Worm (Caenorhabditis elegans): Measurements from ENCODE around the gene srh-141.

The srh-141 gene

DNA sequence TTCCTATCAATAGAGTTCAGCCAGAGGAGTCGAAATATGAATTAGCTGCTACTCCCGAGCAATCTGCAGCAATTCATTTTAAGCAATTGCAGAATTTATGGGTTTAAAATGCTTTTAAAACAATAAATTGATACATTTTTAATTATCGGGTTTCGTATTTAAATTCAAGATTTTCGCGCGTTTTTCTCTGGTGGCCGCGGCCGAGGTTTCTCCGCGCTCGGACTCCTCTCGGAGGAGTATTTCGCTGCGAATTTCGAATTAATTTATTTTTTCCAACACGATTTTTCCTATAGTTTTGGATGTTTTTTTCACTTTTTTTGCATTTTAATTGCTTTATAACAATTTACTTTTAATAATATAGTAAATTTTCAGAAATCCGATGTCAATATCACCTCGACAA, 42.2 kb upstream of the srh-141 start, which contains the start of gene F13A7.14 (continued):
- TF ChIP-seq mml-1 (tag; optimal IDR thresholded peaks at IDR 0.05) (no peak), elt-2 (tag; optimal IDR thresholded peaks at IDR 0.05) (peak; percentile 41), nhr-77 (tag; optimal IDR thresholded peaks at IDR 0.05) (no peak), nhr-12 (tag; optimal IDR thresholded peaks at IDR 0.05) (no peak), lsy-12 (tag; optimal IDR thresholded peaks at IDR 0.05) (peak; percentile 73), fkh-10 (GFP tag; optimal IDR thresholded peaks at IDR 0.05) (peak; percentile 14), unc-39 (tag; optimal IDR thresholded peaks at IDR 0.05) (no peak), lin-39 (tag; optimal IDR thresholded peaks at IDR 0.05) (peak; percentile 65), elt-1 (tag; optimal IDR thresholded peaks at IDR 0.05) (peak; percentile 17), egl-5 (tag; optimal IDR thresholded peaks at IDR 0.05) (no peak), unc-62 (GFP tag; optimal IDR thresholded peaks at IDR 0.05) (no peak), skn-1 (tag; optimal IDR thresholded peaks at IDR 0.05) (peak; percentile 29), ama-1 (optimal IDR thresholded peaks at IDR 0.05) (no peak)

DNA sequence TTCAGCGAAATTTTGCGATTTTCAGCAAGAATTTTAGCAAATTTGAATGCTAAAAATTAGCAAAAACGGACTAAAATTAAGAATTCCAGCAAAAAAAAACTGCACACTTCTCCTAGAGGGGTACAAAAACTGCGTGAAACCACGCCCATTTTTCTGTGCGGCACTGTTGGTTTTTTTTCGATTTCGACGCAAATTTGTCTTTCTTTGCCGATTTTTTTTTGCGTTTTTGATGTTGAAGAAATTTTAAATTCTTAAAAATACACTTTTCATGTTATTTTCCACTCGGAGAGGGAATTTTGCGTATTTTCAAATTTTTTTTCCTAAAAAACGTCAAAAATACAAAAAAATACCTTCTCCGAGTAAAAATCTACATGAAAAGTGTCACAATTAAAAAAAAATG, 39.8 kb upstream of the srh-141 start, which contains the start of gene syp-1:
Gene syp-1, plus strand, starts transcription at position 301 of the 400 bp plus-strand sequence.
- TF ChIP-seq ZK546.5 (tag; optimal IDR thresholded peaks at IDR 0.05) (no peak), zag-1 (tag; optimal IDR thresholded peaks at IDR 0.05) (no peak)

DNA sequence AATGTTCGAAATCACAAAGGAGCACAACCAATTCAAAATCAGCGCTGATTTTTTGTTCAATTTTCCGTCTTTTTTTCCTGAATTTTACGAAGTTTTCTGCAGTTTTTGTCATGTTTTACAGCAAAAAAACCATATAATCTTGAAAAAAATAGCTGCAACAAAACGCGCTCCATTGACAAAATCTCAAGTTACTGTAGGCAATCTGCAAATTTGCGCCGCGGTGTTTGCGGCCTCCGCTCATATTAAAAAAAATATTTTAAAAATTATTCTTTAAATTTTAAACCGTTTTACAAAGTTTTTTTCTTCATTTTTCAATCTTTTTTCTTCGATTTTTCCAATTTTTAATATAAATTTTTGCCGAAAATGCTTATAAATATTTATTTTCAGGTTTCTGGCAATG, 38.4 kb upstream of the srh-141 start:
- TF ChIP-seq nhr-23 (tag; optimal IDR thresholded peaks at IDR 0.05) (no peak), nhr-28 (tag; optimal IDR thresholded peaks at IDR 0.05) (no peak), eor-1 (tag; optimal IDR thresholded peaks at IDR 0.05) (no peak), unc-39 (tag; optimal IDR thresholded peaks at IDR 0.05) (no peak)

DNA sequence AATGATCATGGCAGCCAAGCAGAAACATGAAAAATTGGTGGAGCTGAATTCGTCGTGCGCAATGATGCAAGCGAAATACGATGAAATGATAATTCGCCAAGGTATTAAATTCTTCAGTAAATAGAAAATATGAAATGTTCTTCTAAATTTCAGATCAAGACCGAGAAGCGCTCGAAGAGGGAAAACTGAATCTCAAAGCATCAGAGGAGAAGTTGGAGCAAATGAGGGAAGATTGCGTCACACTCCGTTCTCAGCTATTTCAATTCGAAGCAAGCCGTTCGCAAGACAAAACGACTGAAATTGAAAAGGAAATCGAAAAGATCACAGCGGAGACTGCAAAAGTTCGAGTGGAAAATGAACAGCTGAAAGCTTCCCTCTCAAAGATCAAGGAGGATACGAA, 37.4 kb upstream of the srh-141 start:
- no peak for TF ChIP-seq skn-1 (tag; optimal IDR thresholded peaks at IDR 0.05)

DNA sequence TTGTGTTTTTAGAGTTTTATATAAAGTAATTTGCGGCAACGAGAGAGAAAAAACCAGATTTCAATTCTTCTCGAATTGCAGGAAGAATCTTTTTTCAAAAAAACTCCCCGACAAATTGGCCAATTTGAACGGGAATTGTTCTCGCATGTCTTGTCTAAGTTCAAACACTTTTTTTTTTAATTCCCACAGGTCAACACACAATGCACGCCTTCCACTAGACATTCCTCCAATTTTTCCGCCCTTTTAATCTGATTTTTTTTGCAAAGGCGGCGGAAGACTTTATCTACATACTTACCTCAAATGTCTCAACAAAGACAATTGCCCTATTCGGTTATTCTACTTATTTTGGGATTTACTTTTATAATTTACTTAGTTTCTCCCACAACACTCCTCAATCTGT, 36.1 kb upstream of the srh-141 start, which contains the start of gene F26D2.3:
Gene F26D2.3, plus strand, starts transcription at position 301 of the 400 bp plus-strand sequence.
- TF ChIP-seq hmg-11 (tag; optimal IDR thresholded peaks at IDR 0.05): no peak
- no peak for TF ChIP-seq mml-1 (tag; optimal IDR thresholded peaks at IDR 0.05)

DNA sequence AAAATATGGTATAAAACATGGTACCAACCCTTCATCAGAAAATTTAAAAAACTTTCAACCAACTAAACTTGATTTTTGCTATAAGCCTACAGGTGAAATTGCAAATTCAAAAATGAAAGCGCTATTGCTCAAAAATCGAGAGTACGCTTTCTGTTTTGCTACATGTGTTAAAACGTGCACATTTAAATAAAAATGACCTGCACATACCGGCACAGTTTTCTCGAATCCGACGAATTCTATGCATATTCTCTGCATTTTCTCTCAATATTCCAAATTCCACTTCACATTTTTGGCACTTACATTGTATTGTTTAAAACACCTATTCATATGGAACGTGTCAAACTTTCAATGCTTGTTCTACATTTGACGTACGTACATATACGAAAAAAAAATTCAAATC, 33.2 kb upstream of the srh-141 start, which contains the start of gene srh-145:
Gene srh-145, plus strand, starts transcription at position 193 of the 400 bp plus-strand sequence.
- no peak for TF ChIP-seq ceh-9 (tag; optimal IDR thresholded peaks at IDR 0.05)

DNA sequence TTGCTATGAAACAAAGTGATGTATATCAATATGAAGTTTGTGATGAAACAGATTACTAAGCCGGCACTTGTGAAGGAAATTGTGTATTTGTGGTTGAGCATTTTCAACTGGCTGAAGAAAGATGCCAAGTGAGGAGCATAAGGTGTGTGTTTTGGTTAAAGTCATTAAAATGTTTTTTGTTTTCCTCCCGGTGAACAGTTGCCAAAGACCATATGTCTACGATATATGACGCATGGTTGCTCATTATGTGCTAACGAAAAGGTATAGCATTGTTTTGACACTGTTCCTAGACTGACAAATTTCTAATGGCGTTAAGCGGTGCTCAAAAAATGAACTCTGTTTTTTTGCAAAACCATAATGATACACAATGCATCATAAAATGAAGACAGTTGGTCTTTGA, 26.7 kb upstream of the srh-141 start, which contains the start of gene str-55:
Gene str-55, minus strand, starts transcription at position 101 of the 400 bp plus-strand sequence.
- TF ChIP-seq R02D3.7 (tag; optimal IDR thresholded peaks at IDR 0.05) (no peak), tbx-2 (tag; optimal IDR thresholded peaks at IDR 0.05) (no peak), zag-1 (tag; optimal IDR thresholded peaks at IDR 0.05) (no peak), elt-3 (tag; optimal IDR thresholded peaks at IDR 0.05) (no peak), jun-1 (tag; optimal IDR thresholded peaks at IDR 0.05) (no peak), elt-2 (tag; optimal IDR thresholded peaks at IDR 0.05) (no peak), egl-5 (tag; optimal IDR thresholded peaks at IDR 0.05) (no peak), nhr-11 (tag; optimal IDR thresholded peaks at IDR 0.05) (no peak), ceh-82 (tag; optimal IDR thresholded peaks at IDR 0.05) (no peak), nhr-76 (tag; optimal IDR thresholded peaks at IDR 0.05) (no peak), nhr-28 (tag; optimal IDR thresholded peaks at IDR 0.05) (no peak), fkh-2 (tag; optimal IDR thresholded peaks at IDR 0.05) (no peak), lin-39 (tag; optimal IDR thresholded peaks at IDR 0.05) (no peak), daf-12 (tag; optimal IDR thresholded peaks at IDR 0.05) (no peak), nfya-1 (tag; optimal IDR thresholded peaks at IDR 0.05; ENCODE audit: insufficient read depth) (no peak), nhr-25 (tag; optimal IDR thresholded peaks at IDR 0.05) (no peak), snpc-4 (tag; optimal IDR thresholded peaks at IDR 0.05) (no peak), ztf-11 (tag; optimal IDR thresholded peaks at IDR 0.05) (no peak), ceh-9 (tag; optimal IDR thresholded peaks at IDR 0.05) (no peak), mml-1 (tag; optimal IDR thresholded peaks at IDR 0.05) (no peak)

Measured in whole organism, L3 larva.